Fruit fly (Drosophila melanogaster) whole organism: ENCODE measurements around the gene CG3698.

ENCODE experiments used
- CG8478 ChIP-seq: fragments of >200 bp; optimal IDR thresholded peaks from 2 replicates; lab custom pipeline; 2018; ENCODE audit warnings: inconsistent platforms
- Dll ChIP-seq: fragments of >200 bp; optimal IDR thresholded peaks from 2 replicates; lab custom pipeline; 2017
- EcR ChIP-seq, 2 experiments: fragments of >200 bp; optimal IDR thresholded peaks; 2 replicates each; lab custom pipeline; 2017; ENCODE audit warnings: missing biosample characterization in 2 of 2, missing genetic modification characterization in 2 of 2, missing genetic modification reagents in 2 of 2
- pan ChIP-seq: fragments of >200 bp; optimal IDR thresholded peaks from 2 replicates; lab custom pipeline; 2017
- psq ChIP-seq: fragments of >200 bp; optimal IDR thresholded peaks from 2 replicates; lab custom pipeline; 2017
- usp ChIP-seq: fragments of >200 bp; optimal IDR thresholded peaks from 2 replicates; lab custom pipeline; 2017; ENCODE audit warnings: missing biosample characterization, missing genetic modification characterization, mixed read lengths

CG3698 gene

DNA sequence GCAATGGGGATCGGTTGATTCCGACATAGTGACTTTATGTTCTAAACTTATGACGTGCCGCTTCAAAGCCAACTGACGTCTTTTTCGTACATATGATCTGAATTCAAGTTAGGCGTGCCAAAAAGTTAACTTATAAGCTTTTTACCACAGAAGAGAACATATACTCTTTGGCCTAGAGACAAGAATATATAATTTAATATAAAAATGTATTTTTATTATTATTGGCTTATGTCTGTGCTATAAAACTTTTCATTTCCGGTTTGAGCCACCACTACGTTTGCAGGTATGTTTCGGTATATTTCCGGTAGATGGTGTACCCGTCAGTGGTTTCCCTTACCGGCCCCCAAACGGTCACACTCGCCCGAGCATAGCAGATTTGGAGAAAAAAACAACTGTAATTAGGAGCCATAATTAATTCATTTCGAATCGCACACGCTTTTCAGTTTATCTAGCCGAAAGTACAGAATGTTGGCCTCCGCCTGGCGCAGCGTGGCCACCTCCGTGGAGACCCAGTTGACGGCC, at the start of gene CG3698, which contains the start of gene tzn:
TSS of gene CG3698 (minus strand) at position 51 of the 522 bp plus-strand sequence.
TSS of gene tzn (plus strand) at position 321 of the 522 bp plus-strand sequence.
- TF ChIP-seq Dll (lab: Kevin White, UChicago) (no peak), EcR (GFP tag; optimal IDR thresholded peaks at IDR 0.05; lab: Kevin White, UChicago) (no peak)

DNA sequence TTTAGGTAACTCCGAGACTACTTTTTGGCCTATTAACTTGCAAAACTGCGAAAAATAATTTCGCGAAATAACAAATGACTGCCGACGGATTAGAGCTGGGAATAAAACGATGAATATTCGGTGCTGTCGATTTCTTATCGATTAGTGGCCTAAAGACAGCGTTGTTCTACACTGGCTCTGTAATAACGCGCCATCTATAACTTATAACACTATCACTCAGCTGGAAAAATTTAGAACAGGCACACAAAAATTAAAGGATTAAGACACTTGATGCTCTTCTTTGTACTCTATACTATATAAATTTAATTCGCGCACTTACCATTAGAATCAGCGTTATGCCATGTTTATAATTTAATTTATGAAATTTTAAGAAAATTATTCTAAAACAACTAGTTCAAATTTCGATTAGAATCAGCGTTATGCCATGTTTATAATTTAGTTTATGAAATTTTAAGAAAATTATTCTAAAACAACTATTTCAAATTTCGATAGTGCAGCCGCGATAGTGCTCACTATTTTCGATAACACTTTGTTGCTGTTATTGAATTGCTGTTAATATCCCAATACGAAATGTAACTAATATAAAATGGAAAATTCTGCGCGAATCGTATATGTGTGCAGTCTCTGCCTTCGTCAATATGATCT, 43.4 kb upstream of the CG3698 start, which contains the start of the genes CSN3 and CG11456:
TSS of gene CSN3 (minus strand) at position 112 of the 645 bp plus-strand sequence.
TSS of gene CG11456 (plus strand) at position 523 of the 645 bp plus-strand sequence.
- TF ChIP-seq usp (GFP tag; lab: Kevin White, UChicago) (no peak), pan (lab: Kevin White, UChicago) (no peak), Dll (lab: Kevin White, UChicago) (no peak), EcR (GFP tag; optimal IDR thresholded peaks at IDR 0.05; lab: Kevin White, UChicago) (no peak), psq (lab: Kevin White, UChicago) (no peak), CG8478 (lab: Kevin White, UChicago) (no peak)

DNA sequence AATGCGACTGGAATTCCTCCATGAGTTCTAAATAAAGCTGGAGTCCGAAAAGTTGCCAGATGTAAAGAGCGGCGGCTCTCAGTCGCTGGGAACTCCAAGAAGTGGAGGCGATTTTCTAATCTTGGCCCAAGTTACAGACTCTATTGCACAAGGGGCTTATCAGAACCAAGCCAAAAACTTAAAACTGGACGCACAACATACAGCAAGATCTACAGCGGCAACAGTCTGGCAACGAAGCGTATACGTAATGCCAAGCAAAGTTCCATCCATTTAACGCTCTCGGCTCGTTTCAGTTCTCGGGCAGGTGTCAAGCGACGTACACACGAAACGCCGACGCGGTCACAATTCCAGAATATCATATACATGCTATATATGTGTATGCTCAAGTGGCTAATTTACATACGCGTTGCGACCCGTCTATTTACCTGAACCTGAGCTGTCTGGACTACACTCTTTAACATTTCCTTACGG, 39.7 kb upstream of the CG3698 start:
- TF ChIP-seq usp (GFP tag; lab: Kevin White, UChicago) = no peak
- TF ChIP-seq psq (lab: Kevin White, UChicago) = no peak
- TF ChIP-seq EcR (GFP tag; optimal IDR thresholded peaks at IDR 0.05; lab: Kevin White, UChicago) = no peak
- no peak for TF ChIP-seq Dll (lab: Kevin White, UChicago)
- TF ChIP-seq CG8478 (lab: Kevin White, UChicago) = no peak

DNA sequence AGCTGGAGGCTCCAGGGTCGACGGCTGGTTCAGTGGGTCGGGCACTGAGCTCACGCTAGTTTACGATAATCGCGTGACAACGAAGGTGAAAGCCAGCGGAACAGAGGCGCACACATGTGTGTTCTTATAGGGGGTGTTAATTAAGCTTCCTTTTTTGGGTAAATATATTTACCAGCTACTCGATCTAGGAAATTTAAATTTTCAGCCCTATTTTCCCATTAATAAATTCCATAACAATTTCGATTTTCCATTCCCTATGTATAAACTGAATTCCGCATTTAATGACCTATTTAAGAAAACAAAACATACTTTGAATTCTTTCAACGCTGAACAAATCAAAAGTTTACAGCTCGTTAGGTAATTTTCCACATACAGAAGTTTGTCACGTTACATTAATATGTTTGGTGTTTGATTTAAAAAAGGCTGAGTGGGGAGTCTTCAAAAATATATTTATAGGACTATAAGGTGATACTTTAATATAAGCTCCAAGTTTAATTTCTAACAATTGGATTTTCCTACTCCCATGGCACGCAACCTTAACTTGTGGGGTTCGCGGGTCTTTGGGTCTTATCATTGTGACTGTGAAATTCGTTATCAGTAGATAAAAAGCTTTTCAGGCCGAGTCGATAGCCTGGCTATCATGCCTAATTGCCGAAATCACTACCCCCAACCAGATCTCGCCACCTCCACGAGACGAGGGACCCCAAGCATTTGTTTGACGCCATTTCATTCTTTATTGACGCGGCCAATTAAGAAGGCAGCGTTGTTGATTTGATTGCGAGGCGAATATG, 39.1 kb upstream of the CG3698 start, which contains the start of gene CG13255:
TSS of gene CG13255 (plus strand) at position 449 of the 791 bp plus-strand sequence.
- no peak for TF ChIP-seq EcR (GFP tag; optimal IDR thresholded peaks at IDR 0.05; lab: Kevin White, UChicago)
- no peak for TF ChIP-seq psq (lab: Kevin White, UChicago)
- TF ChIP-seq CG8478 (lab: Kevin White, UChicago) = no peak
- no peak for TF ChIP-seq pan (lab: Kevin White, UChicago)
- TF ChIP-seq Dll (lab: Kevin White, UChicago) = no peak
- TF ChIP-seq usp (GFP tag; lab: Kevin White, UChicago) = no peak

DNA sequence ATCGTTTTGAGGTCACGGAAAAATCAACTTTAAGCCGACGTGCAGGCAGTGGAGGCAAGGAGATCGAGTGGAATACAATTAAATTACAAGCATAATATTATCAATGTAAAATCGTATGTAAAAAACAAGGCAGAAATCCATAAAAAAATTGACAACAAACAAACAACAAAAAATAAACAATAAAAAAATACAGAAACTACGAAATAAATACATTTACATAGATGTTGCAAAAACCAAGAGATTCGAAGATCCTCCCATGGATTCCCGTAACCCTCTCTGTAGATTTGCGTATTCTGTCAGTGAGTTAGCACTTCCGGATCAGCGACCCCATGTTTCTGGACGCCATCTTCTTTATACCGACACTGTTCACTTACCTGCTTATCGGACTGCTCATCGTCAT, 37.7 kb upstream of the CG3698 start, which contains the start of gene CG3288:
TSS of gene CG3288 (plus strand) at position 301 of the 400 bp plus-strand sequence.
- TF ChIP-seq pan (lab: Kevin White, UChicago) (no peak), Dll (lab: Kevin White, UChicago) (no peak), psq (lab: Kevin White, UChicago) (no peak), CG8478 (lab: Kevin White, UChicago) (no peak), usp (GFP tag; lab: Kevin White, UChicago) (no peak), EcR (GFP tag; optimal IDR thresholded peaks at IDR 0.05; lab: Kevin White, UChicago) (no peak)

DNA sequence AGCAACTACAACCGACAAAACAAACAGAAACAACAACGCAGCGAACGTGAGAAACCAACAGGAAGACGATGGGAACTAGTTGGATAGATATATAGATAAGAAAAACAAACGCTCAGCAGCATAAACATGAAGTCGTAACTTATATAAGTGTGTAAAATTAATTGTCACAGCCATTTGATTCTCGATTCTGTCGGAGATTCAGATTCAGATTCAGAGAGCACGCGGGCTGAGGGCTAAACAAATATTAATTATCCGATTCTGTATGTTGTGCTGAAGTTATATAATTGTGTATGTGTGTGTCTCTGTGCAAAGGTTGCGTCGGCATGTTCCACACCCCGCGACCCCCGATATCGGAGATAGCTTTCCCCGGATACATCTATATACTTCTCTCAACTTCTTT, 36.0 kb upstream of the CG3698 start:
- TF ChIP-seq EcR (GFP tag; optimal IDR thresholded peaks at IDR 0.05; lab: Kevin White, UChicago) (no peak), pan (lab: Kevin White, UChicago) (no peak), CG8478 (lab: Kevin White, UChicago) (no peak), psq (lab: Kevin White, UChicago) (no peak), usp (GFP tag; lab: Kevin White, UChicago) (no peak), Dll (lab: Kevin White, UChicago) (no peak)

DNA sequence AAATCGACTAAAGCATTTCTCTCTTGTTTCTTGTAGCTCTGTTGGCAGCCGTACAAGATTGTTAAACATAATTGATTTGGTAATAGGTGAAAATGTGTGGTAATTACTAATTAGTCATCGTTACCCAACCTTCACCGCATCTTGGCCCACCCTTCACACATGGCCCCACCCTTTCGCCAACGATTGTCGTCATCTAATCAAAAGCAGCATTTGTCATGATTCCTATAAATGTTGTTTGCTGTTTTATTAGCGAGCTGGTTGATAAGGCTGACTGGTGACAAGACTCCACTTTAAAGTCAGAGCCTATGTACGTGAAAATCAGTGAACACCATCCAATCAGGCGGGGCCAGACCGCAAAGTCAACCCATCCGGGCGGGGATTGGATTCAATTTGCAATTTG, 32.2 kb upstream of the CG3698 start:
- TF ChIP-seq Dll (lab: Kevin White, UChicago) (no peak), psq (lab: Kevin White, UChicago) (no peak), EcR (GFP tag; optimal IDR thresholded peaks at IDR 0.05; lab: Kevin White, UChicago) (no peak), CG8478 (lab: Kevin White, UChicago) (no peak), usp (GFP tag; lab: Kevin White, UChicago) (no peak), pan (lab: Kevin White, UChicago) (no peak)

DNA sequence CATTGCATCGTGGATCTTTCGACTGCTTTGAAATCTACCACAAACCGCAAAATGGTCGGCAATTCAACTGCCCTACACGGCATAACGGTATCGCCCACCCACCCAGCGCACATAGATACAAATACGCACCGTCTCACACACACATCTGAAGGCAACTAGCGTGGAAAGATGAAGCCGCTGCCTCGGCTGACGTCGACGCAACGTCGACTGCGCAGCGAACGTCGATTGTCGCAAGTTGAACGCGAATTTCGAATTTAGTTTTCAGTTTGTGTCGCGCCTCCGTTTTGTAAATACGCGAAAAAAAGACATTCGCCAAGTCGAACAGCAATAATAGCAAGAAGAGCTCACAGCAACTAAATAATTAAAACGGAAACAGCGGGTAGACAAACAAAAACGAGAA, 29.8 kb upstream of the CG3698 start:
- TF ChIP-seq EcR (GFP tag; optimal IDR thresholded peaks at IDR 0.05; lab: Kevin White, UChicago) = no peak
- TF ChIP-seq pan (lab: Kevin White, UChicago) = no peak
- TF ChIP-seq CG8478 (lab: Kevin White, UChicago) = no peak
- TF ChIP-seq usp (GFP tag; lab: Kevin White, UChicago) = no peak
- no peak for TF ChIP-seq Dll (lab: Kevin White, UChicago)
- TF ChIP-seq psq (lab: Kevin White, UChicago) = no peak

DNA sequence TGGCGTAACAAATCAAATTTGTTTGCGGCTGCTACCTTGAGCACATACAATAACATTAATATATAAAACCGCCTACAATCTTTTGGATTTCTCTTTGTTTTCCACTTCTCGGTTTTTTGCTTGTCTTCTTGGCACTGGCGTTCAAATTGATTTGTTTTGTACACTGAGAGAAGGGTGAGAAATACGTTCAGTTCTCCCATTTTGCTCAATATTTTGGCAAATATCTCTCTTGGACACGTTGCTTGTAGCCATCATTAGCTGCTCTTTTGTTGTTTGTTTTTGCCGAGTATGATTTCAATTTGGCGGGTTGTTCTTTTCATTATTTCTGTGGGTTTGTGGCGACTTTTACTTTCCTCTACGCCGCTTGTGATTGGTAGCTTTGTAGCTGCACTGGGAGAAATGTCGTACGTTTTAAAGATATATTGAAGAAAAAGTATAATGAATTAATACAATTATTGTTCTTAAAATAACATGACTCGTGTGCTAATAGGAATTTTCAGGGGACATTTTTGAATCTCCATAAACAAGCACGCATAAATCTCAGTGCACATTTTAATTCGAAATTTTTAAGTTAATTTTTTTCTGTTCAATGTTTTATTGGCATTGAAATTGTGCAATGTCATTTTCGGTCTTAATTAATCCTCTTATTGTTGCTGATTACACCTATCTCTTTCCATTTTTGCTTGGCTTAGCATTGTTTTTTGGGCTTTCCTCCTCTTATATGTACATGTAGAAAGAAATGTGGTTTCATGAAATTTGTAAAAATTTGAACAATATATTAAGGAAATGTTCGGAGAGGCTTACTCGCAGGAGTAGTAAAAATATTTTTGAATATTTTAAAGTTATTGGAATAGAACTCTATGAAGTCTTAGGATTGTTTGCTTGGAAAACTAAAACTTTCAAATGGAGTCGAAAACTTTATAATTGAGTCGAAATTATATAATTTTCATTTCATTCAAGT, 29.1 kb upstream of the CG3698 start:
- TF ChIP-seq Dll (lab: Kevin White, UChicago) (no peak), psq (lab: Kevin White, UChicago) (no peak), EcR (GFP tag; optimal IDR thresholded peaks at IDR 0.05; lab: Kevin White, UChicago) (no peak), pan (lab: Kevin White, UChicago) (no peak)

DNA sequence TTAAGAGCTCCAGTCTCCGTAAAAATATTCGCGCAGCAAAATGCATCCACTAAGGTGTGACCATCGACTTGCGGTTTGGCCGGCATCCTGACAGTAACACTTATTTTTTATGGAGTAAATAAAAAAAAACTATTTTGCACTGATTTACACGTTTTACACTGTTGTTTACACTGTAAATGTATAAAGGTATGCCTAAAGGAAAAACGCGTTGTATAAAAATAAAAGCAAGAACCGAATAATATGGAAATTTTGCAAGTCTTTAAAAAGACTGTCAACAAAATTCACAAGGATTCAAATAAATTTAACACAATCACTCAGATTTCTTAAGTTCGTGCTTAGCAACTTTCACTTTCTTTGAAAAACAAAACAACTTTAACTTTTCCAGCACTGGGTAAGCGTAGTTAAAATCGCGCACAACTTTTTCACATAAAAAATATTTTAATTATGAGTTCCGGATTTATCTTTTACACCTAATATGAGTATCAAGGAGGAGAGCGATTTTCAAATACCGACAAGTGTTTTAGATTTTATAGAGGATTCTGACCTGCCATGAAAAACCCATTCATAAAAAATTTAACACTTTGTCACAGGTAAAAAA, 25.1 kb upstream of the CG3698 start:
- TF ChIP-seq pan (lab: Kevin White, UChicago) (no peak), Dll (lab: Kevin White, UChicago) (no peak), EcR (GFP tag; optimal IDR thresholded peaks at IDR 0.05; lab: Kevin White, UChicago) (no peak), CG8478 (lab: Kevin White, UChicago) (no peak), usp (GFP tag; lab: Kevin White, UChicago) (no peak), psq (lab: Kevin White, UChicago) (no peak)
